Worm (Caenorhabditis elegans) whole organism, young adult: ENCODE results near the gene ZK1248.5.
A peak's percentile ranks its signal among the peaks of the same experiment; 100 is the strongest.

Experiments used
- B0019.2 ChIP-seq: fragments of 200-800 bp; sonication (Bioruptor generic); conservative IDR thresholded peaks from 2 replicates; pipeline ENCODE4 v1.3.6; 2022; ENCODE audit warnings: missing genetic modification reagents, missing genetic modification characterization, missing compliant biosample characterization
- C17E4.6 ChIP-seq: fragments of 200-800 bp; sonication (Bioruptor generic); IDR thresholded peaks from 2 replicates; pipeline ENCODE4 v1.3.6; 2022; ENCODE audit warnings: missing genetic modification reagents, missing genetic modification characterization, missing compliant biosample characterization
- F10E7.11 ChIP-seq: sonication (generic microtip); optimal IDR thresholded peaks from 2 replicates; lab custom pipeline; 2017; ENCODE audit warnings: mild to moderate bottlenecking, missing genetic modification characterization, moderate library complexity, missing compliant biosample characterization
- F22D6.2 ChIP-seq: sonication (generic microtip); optimal IDR thresholded peaks from 2 replicates; lab custom pipeline; 2016; ENCODE audit warnings: mild to moderate bottlenecking, missing genetic modification characterization, missing compliant biosample characterization
- F52B5.7 ChIP-seq: sonication (generic microtip); optimal IDR thresholded peaks from 2 replicates; lab custom pipeline; 2016; ENCODE audit warnings: mild to moderate bottlenecking, missing genetic modification characterization, missing compliant biosample characterization
- K12H6.12 ChIP-seq: fragments of 200-800 bp; sonication (Bioruptor generic); optimal IDR thresholded peaks from 2 replicates; lab custom pipeline; 2018; ENCODE audit warnings: mild to moderate bottlenecking, missing genetic modification characterization, missing compliant biosample characterization
- Y53G8AR.9 ChIP-seq: fragments of 200-800 bp; sonication (Bioruptor generic); conservative IDR thresholded peaks from 2 replicates; pipeline ENCODE4 v1.3.6; 2022; ENCODE audit warnings: missing genetic modification reagents, missing genetic modification characterization, missing compliant biosample characterization
- attf-5 ChIP-seq: fragments of 200-800 bp; sonication (Bioruptor generic); optimal IDR thresholded peaks from 2 replicates; lab custom pipeline; 2018; ENCODE audit warnings: mild to moderate bottlenecking, missing genetic modification characterization, missing compliant biosample characterization
- ceh-100 ChIP-seq: fragments of 200-800 bp; sonication (Bioruptor generic); IDR thresholded peaks from 2 replicates; pipeline ENCODE4 v1.3.6; 2022; ENCODE audit warnings: missing genetic modification reagents, missing genetic modification characterization, missing compliant biosample characterization
- ceh-79 ChIP-seq: sonication (generic microtip); optimal IDR thresholded peaks from 2 replicates; lab custom pipeline; 2017; ENCODE audit warnings: mild to moderate bottlenecking, missing genetic modification characterization, missing compliant biosample characterization
- ceh-91 ChIP-seq: fragments of 200-800 bp; sonication (Bioruptor generic); IDR thresholded peaks from 2 replicates; pipeline ENCODE4 v1.3.6; 2022; ENCODE audit warnings: missing genetic modification reagents, missing genetic modification characterization, missing compliant biosample characterization
- dox-1 ChIP-seq: fragments of 200-800 bp; sonication (Bioruptor generic); IDR thresholded peaks from 2 replicates; pipeline ENCODE4 v1.3.6; 2022; ENCODE audit warnings: missing genetic modification reagents, missing genetic modification characterization, missing compliant biosample characterization
- egrh-3 ChIP-seq: fragments of 200-800 bp; sonication (Bioruptor generic); IDR thresholded peaks from 2 replicates; pipeline ENCODE4 v1.3.6; 2022; ENCODE audit warnings: missing genetic modification reagents, missing genetic modification characterization, missing compliant biosample characterization
- ekl-4 ChIP-seq: fragments of 200-800 bp; sonication (Bioruptor generic); IDR thresholded peaks from 2 replicates; pipeline ENCODE4 v1.3.6; 2022; ENCODE audit warnings: missing genetic modification reagents, missing genetic modification characterization, missing compliant biosample characterization
- hmg-20 ChIP-seq: fragments of 200-800 bp; sonication (Bioruptor generic); IDR thresholded peaks from 2 replicates; pipeline ENCODE4 v1.3.6; 2022; ENCODE audit warnings: missing genetic modification reagents, missing genetic modification characterization, missing compliant biosample characterization
- hrde-1 ChIP-seq: sonication (generic microtip); optimal IDR thresholded peaks from 2 replicates; lab custom pipeline; 2016; ENCODE audit warnings: missing genetic modification characterization, mild to moderate bottlenecking, missing compliant biosample characterization, moderate library complexity, missing genotype, missing genetic modification reagents, borderline replicate concordance
- lag-1 ChIP-seq: fragments of 200-800 bp; sonication (Bioruptor generic); IDR thresholded peaks from 2 replicates; pipeline ENCODE4 v1.3.6; 2022; ENCODE audit warnings: missing genetic modification reagents, missing genetic modification characterization, missing compliant biosample characterization
- let-526 ChIP-seq: fragments of 200-800 bp; sonication (Bioruptor generic); IDR thresholded peaks from 2 replicates; pipeline ENCODE4 v1.3.6; 2022; ENCODE audit warnings: missing genetic modification reagents, missing genetic modification characterization, missing compliant biosample characterization
- lin-26 ChIP-seq: fragments of 200-800 bp; sonication (Bioruptor generic); IDR thresholded peaks from 2 replicates; pipeline ENCODE4 v1.3.6; 2022; ENCODE audit warnings: missing genetic modification reagents, missing genetic modification characterization, missing compliant biosample characterization
- lin-54 ChIP-seq: fragments of 200-800 bp; sonication (Bioruptor generic); optimal IDR thresholded peaks from 2 replicates; lab custom pipeline; 2018; ENCODE audit warnings: mild to moderate bottlenecking, missing genetic modification characterization, missing compliant biosample characterization
- madf-3 ChIP-seq: fragments of 200-800 bp; sonication (Bioruptor generic); IDR thresholded peaks from 2 replicates; pipeline ENCODE4 v1.3.6; 2022; ENCODE audit warnings: missing genetic modification reagents, missing genetic modification characterization, missing compliant biosample characterization
- madf-6 ChIP-seq: fragments of 200-800 bp; sonication (Bioruptor generic); IDR thresholded peaks from 2 replicates; pipeline ENCODE4 v1.3.6; 2022; ENCODE audit warnings: missing genetic modification reagents, missing genetic modification characterization, missing compliant biosample characterization
- mxl-1 ChIP-seq: sonication (generic microtip); optimal IDR thresholded peaks from 2 replicates; lab custom pipeline; 2016; ENCODE audit warnings: missing genetic modification characterization, missing compliant biosample characterization
- nfya-1 ChIP-seq: sonication (generic microtip); optimal IDR thresholded peaks from 2 replicates; lab custom pipeline; 2017; ENCODE audit warnings: antibody characterized with exemption, missing compliant biosample characterization, missing genetic modification characterization, borderline replicate concordance; ENCODE audit not compliant: insufficient read depth
- nfya-2 ChIP-seq: fragments of 200-800 bp; sonication (Bioruptor generic); IDR thresholded peaks from 2 replicates; pipeline ENCODE4 v1.3.6; 2022; ENCODE audit warnings: missing genetic modification reagents, missing genetic modification characterization, missing compliant biosample characterization
- nfyb-1 ChIP-seq: fragments of 200-800 bp; sonication (Bioruptor generic); IDR thresholded peaks from 2 replicates; pipeline ENCODE4 v1.3.6; 2022; ENCODE audit warnings: missing genetic modification reagents, missing genetic modification characterization, missing compliant biosample characterization
- nhr-80 ChIP-seq: sonication (generic microtip); optimal IDR thresholded peaks from 2 replicates; lab custom pipeline; 2016; ENCODE audit warnings: missing genetic modification characterization, missing compliant biosample characterization
- pha-4 ChIP-seq: fragments of 150-350 bp; sonication (generic microtip); optimal IDR thresholded peaks from 2 replicates; lab custom pipeline; 2014; ENCODE audit warnings: missing biosample characterization, missing genetic modification reagents, missing genetic modification characterization
- snpc-3.4 ChIP-seq: sonication (generic microtip); optimal IDR thresholded peaks from 2 replicates; lab custom pipeline; 2017; ENCODE audit warnings: missing genetic modification characterization, mild to moderate bottlenecking, missing compliant biosample characterization, antibody characterized with exemption, moderate library complexity, missing genotype, missing genetic modification reagents
- snpc-4 ChIP-seq, 5 experiments: fragments of 150-350 bp in 1 of 5; sonication (generic microtip) in 4 of 5; optimal IDR thresholded peaks; 2 replicates each; lab custom pipeline; 2014 to 2018; ENCODE audit warnings: missing genetic modification characterization in 5 of 5, missing biosample characterization in 3 of 5, antibody characterized with exemption in 2 of 5, mild to moderate bottlenecking in 2 of 5, missing compliant biosample characterization in 2 of 5, missing genotype in 2 of 5, moderate library complexity in 2 of 5, missing genetic modification reagents in 1 of 5
- sptf-2 ChIP-seq: fragments of 200-800 bp; sonication (Bioruptor generic); optimal IDR thresholded peaks from 2 replicates; lab custom pipeline; 2018; ENCODE audit warnings: mild to moderate bottlenecking, missing genetic modification characterization, missing compliant biosample characterization
- tbp1 ChIP-seq: fragments of 200-800 bp; sonication (Bioruptor generic); optimal IDR thresholded peaks from 2 replicates; lab custom pipeline; 2018; ENCODE audit warnings: mild to moderate bottlenecking, missing genetic modification characterization, missing compliant biosample characterization
- unc-62 ChIP-seq: fragments of 150-350 bp; optimal IDR thresholded peaks from 2 replicates; lab custom pipeline; 2014; ENCODE audit warnings: missing biosample characterization, missing genetic modification reagents, missing genetic modification characterization
- xnd-1 ChIP-seq: sonication (generic microtip); optimal IDR thresholded peaks from 2 replicates; lab custom pipeline; 2016; ENCODE audit warnings: missing genotype, missing genetic modification reagents, missing genetic modification characterization, missing compliant biosample characterization
- zfh-2 ChIP-seq: fragments of 200-800 bp; sonication (Bioruptor generic); conservative IDR thresholded peaks from 2 replicates; pipeline ENCODE4 v1.3.6; 2022; ENCODE audit warnings: missing genetic modification reagents, missing genetic modification characterization, missing compliant biosample characterization

The ZK1248.5 gene

ce11 chrII:5828486-5828885 lies 18.2 kb downstream of the ZK1248.5 start, which contains the start of gene ZK1248.11:
ZK1248.11 (minus strand) TSS chrII:5828586.
- no peak for TF ChIP-seq madf-3
- no peak for TF ChIP-seq attf-5 (GFP tag; lab: Kevin White, UChicago)
- no peak for TF ChIP-seq snpc-4 (GFP tag; optimal IDR thresholded peaks at IDR 0.05; lab: Kevin White, UChicago)
- TF ChIP-seq snpc-4 (tag; optimal IDR thresholded peaks at IDR 0.05; lab: Kevin White, UChicago), result no peak

ce11 chrII:5829940-5830424 lies 19.7 kb downstream of the ZK1248.5 start, which contains the start of gene col-74:
col-74 (plus strand) TSS chrII:5830374.
- TF ChIP-seq nhr-80 (peak; percentile 52), dox-1 (GFP tag; lab: Robert Waterston, UW) (peak; percentile 23; the same call in 1 of the 2 replicates), hrde-1 (tag; lab: Kevin White, UChicago) (no peak), nfyb-1 (0 out of 2 replicates have a peak, but pooled peaks have one; percentile 23), Y53G8AR.9 (GFP tag; lab: Robert Waterston, UW) (0 out of 2 replicates have a peak, but pooled peaks have one; percentile 8), ceh-100 (GFP tag; lab: Robert Waterston, UW) (no peak), hmg-20 (GFP tag; lab: Robert Waterston, UW) (no peak)

- TF ChIP-seq F52B5.7, result no peak
- no peak for TF ChIP-seq ekl-4 (GFP tag; lab: Robert Waterston, UW)
- TF ChIP-seq zfh-2 (GFP tag; lab: Robert Waterston, UW), result peak; percentile 82
- TF ChIP-seq nfya-1 (tag; lab: Kevin White, UChicago), result no peak
- no peak for TF ChIP-seq nfya-2 (GFP tag; lab: Robert Waterston, UW)
- TF ChIP-seq F22D6.2, result no peak
- no peak for TF ChIP-seq K12H6.12
- TF ChIP-seq F10E7.11 (tag; lab: Kevin White, UChicago), result no peak
- TF ChIP-seq tbp1 (GFP tag; lab: Kevin White, UChicago), result no peak
- no peak for TF ChIP-seq B0019.2 (GFP tag; lab: Robert Waterston, UW)
- TF ChIP-seq nhr-80, result no peak
- no peak for TF ChIP-seq dox-1 (GFP tag; lab: Robert Waterston, UW)
- peak; percentile 57; the same call in 1 of the 2 replicates for TF ChIP-seq egrh-3 (GFP tag; lab: Robert Waterston, UW)
- no peak for TF ChIP-seq hmg-20 (GFP tag; lab: Robert Waterston, UW)
- no peak for TF ChIP-seq sptf-2
Observed at ce11 chrII:5831373-5831772, 21.1 kb downstream of the ZK1248.5 start.

- TF ChIP-seq Y53G8AR.9 (GFP tag; lab: Robert Waterston, UW) (no peak), egrh-3 (GFP tag; lab: Robert Waterston, UW) (no peak), lin-26 (GFP tag; lab: Robert Waterston, UW) (no peak), mxl-1 (tag; lab: Kevin White, UChicago) (no peak), lag-1 (no peak), let-526 (GFP tag; lab: Robert Waterston, UW) (no peak), pha-4 (tag; lab: Kevin White, UChicago) (no peak), snpc-3.4 (tag; lab: Kevin White, UChicago) (no peak), unc-62 (no peak), madf-6 (GFP tag; lab: Robert Waterston, UW) (no peak), xnd-1 (tag; lab: Kevin White, UChicago) (no peak), ceh-79 (no peak), attf-5 (GFP tag; lab: Kevin White, UChicago) (no peak), C17E4.6 (GFP tag; lab: Robert Waterston, UW) (no peak), lin-54 (no peak), ceh-91 (GFP tag; lab: Robert Waterston, UW) (no peak), B0019.2 (GFP tag; lab: Robert Waterston, UW) (no peak), sptf-2 (no peak)
Observed at ce11 chrII:5833136-5833535, 22.8 kb downstream of the ZK1248.5 start, which contains the start of gene gtap-1. gtap-1 (minus strand) TSS chrII:5833236.
